Fruit fly (Drosophila melanogaster) whole organism, embryonic: ENCODE measurements around the gene CG11655.

ENCODE experiments used
- ATbp ChIP-seq: fragments of 200-800 bp; sonication (Bioruptor generic); optimal IDR thresholded peaks from 2 replicates; lab custom pipeline; 2017; ENCODE audit warnings: missing biosample characterization, mild to moderate bottlenecking, missing genetic modification characterization, missing genetic modification reagents
- Asciz ChIP-seq: fragments of 200-800 bp; sonication (Bioruptor generic); optimal IDR thresholded peaks from 2 replicates; lab custom pipeline; 2017; ENCODE audit warnings: missing biosample characterization, mild to moderate bottlenecking, missing genetic modification characterization, missing genetic modification reagents
- BEAF-32 ChIP-seq: fragments of 200-800 bp; sonication (Bioruptor generic); optimal IDR thresholded peaks from 3 replicates; lab custom pipeline; 2017; ENCODE audit warnings: missing biosample characterization, missing genetic modification characterization, mild to moderate bottlenecking, moderate library complexity, missing genetic modification reagents
- CG10147 ChIP-seq: fragments of 200-800 bp; sonication (Bioruptor generic); optimal IDR thresholded peaks from 2 replicates; lab custom pipeline; 2019; ENCODE audit warnings: missing biosample characterization, mild to moderate bottlenecking, missing genetic modification characterization, moderate library complexity
- CG10543 ChIP-seq: fragments of 200-800 bp; sonication (Bioruptor generic); optimal IDR thresholded peaks from 3 replicates; lab custom pipeline; 2017; ENCODE audit warnings: missing biosample characterization, mild to moderate bottlenecking, missing genetic modification characterization, moderate library complexity
- CG10565 ChIP-seq: fragments of 200-800 bp; sonication (Bioruptor generic); optimal IDR thresholded peaks from 3 replicates; lab custom pipeline; 2016; ENCODE audit warnings: missing biosample characterization, mild to moderate bottlenecking, missing genetic modification characterization
- CG10959 ChIP-seq: fragments of 200-800 bp; sonication (Bioruptor generic); IDR thresholded peaks from 2 replicates; pipeline ENCODE4 v1.3.6; 2022; ENCODE audit warnings: missing biosample characterization, missing genetic modification characterization
- CG11504 ChIP-seq: fragments of 200-800 bp; sonication (Bioruptor generic); optimal IDR thresholded peaks from 3 replicates; lab custom pipeline; 2019; ENCODE audit warnings: missing biosample characterization, mild to moderate bottlenecking, missing genetic modification characterization, moderate library complexity
- CG12744 ChIP-seq: fragments of 200-800 bp; sonication (Bioruptor generic); optimal IDR thresholded peaks from 2 replicates; lab custom pipeline; 2016; ENCODE audit warnings: missing biosample characterization, missing genetic modification characterization
- CG14441 ChIP-seq: fragments of 200-800 bp; sonication (Bioruptor generic); IDR thresholded peaks from 2 replicates; pipeline ENCODE4 v1.3.6; 2022; ENCODE audit warnings: missing biosample characterization, missing genetic modification characterization
- CG14667 ChIP-seq: fragments of 200-800 bp; sonication (Bioruptor generic); IDR thresholded peaks from 2 replicates; pipeline ENCODE4 v1.3.6; 2022; ENCODE audit warnings: missing biosample characterization, missing genetic modification characterization
- CG15269 ChIP-seq: fragments of 200-800 bp; sonication (Bioruptor generic); optimal IDR thresholded peaks from 2 replicates; lab custom pipeline; 2018; ENCODE audit warnings: missing biosample characterization, mild to moderate bottlenecking, missing genetic modification characterization, moderate library complexity
- CG15479 ChIP-seq: fragments of 200-800 bp; sonication (Bioruptor generic); optimal IDR thresholded peaks from 3 replicates; lab custom pipeline; 2019; ENCODE audit warnings: missing biosample characterization, mild to moderate bottlenecking, missing genetic modification characterization, moderate library complexity
- CG17612 ChIP-seq: fragments of 200-800 bp; sonication (Bioruptor generic); IDR thresholded peaks from 2 replicates; pipeline ENCODE4 v1.3.6; 2022; ENCODE audit warnings: missing biosample characterization, missing genetic modification characterization
- CG2116 ChIP-seq: fragments of 200-800 bp; sonication (Bioruptor generic); optimal IDR thresholded peaks from 3 replicates; lab custom pipeline; 2018; ENCODE audit warnings: missing biosample characterization, mild to moderate bottlenecking, missing genetic modification characterization
- CG2199 ChIP-seq: fragments of 200-800 bp; sonication (Bioruptor generic); IDR thresholded peaks from 3 replicates; pipeline ENCODE4 v1.3.6; 2022; ENCODE audit warnings: missing biosample characterization, missing genetic modification characterization
- CG2875 ChIP-seq: fragments of 200-800 bp; sonication (Bioruptor generic); optimal IDR thresholded peaks from 2 replicates; lab custom pipeline; 2017; ENCODE audit warnings: missing biosample characterization, mild to moderate bottlenecking, missing genetic modification characterization, missing genetic modification reagents
- CG3163 ChIP-seq: fragments of 200-800 bp; sonication (Bioruptor generic); optimal IDR thresholded peaks from 3 replicates; lab custom pipeline; 2016; ENCODE audit warnings: missing biosample characterization, missing genetic modification characterization
- CG32767 ChIP-seq: fragments of 200-800 bp; sonication (Bioruptor generic); IDR thresholded peaks from 2 replicates; pipeline ENCODE4 v1.3.6; 2022; ENCODE audit warnings: missing biosample characterization, missing genetic modification characterization
- CG42726 ChIP-seq: fragments of 200-800 bp; sonication (Bioruptor generic); IDR thresholded peaks from 2 replicates; pipeline ENCODE4 v1.3.6; 2022; ENCODE audit warnings: missing biosample characterization, missing genetic modification characterization; ENCODE audit not compliant: partially characterized antibody
- CG6254 ChIP-seq: fragments of 200-800 bp; sonication (Bioruptor generic); optimal IDR thresholded peaks from 3 replicates; lab custom pipeline; 2017; ENCODE audit warnings: mild to moderate bottlenecking, missing biosample characterization, missing genetic modification reagents, missing genetic modification characterization
- CG6765 ChIP-seq: fragments of 200-800 bp; sonication (Bioruptor generic); optimal IDR thresholded peaks from 3 replicates; lab custom pipeline; 2017; ENCODE audit warnings: missing biosample characterization, mild to moderate bottlenecking, missing genetic modification characterization
- CG6813 ChIP-seq: fragments of 200-800 bp; sonication (Bioruptor generic); optimal IDR thresholded peaks from 2 replicates; lab custom pipeline; 2017; ENCODE audit warnings: missing biosample characterization, missing genetic modification characterization, mild to moderate bottlenecking, moderate library complexity, missing genetic modification reagents
- CG8359 ChIP-seq: fragments of 200-800 bp; sonication (Bioruptor generic); optimal IDR thresholded peaks from 2 replicates; lab custom pipeline; 2017; ENCODE audit warnings: missing biosample characterization, mild to moderate bottlenecking, missing genetic modification characterization, borderline replicate concordance
- CG9797 ChIP-seq: fragments of 200-800 bp; sonication (Bioruptor generic); optimal IDR thresholded peaks from 3 replicates; lab custom pipeline; 2018; ENCODE audit warnings: missing biosample characterization, mild to moderate bottlenecking, missing genetic modification characterization
- CTCF ChIP-seq: fragments of 200-800 bp; sonication (Bioruptor generic); optimal IDR thresholded peaks from 2 replicates; lab custom pipeline; 2017; ENCODE audit warnings: missing biosample characterization, mild to moderate bottlenecking, missing genetic modification characterization, moderate library complexity
- Dip2 ChIP-seq: fragments of 200-800 bp; sonication (Bioruptor generic); IDR thresholded peaks from 2 replicates; pipeline ENCODE4 v1.3.6; 2022; ENCODE audit warnings: missing biosample characterization, missing genetic modification characterization
- Drgx ChIP-seq: fragments of 200-800 bp; sonication (Bioruptor generic); IDR thresholded peaks from 2 replicates; pipeline ENCODE4 v1.3.6; 2022; ENCODE audit warnings: missing biosample characterization, missing genetic modification characterization
- MTF-1 ChIP-seq: fragments of 200-800 bp; sonication (Bioruptor generic); optimal IDR thresholded peaks from 2 replicates; lab custom pipeline; 2018; ENCODE audit warnings: missing biosample characterization, mild to moderate bottlenecking, missing genetic modification characterization, borderline replicate concordance
- Nf-YA ChIP-seq: fragments of 200-800 bp; sonication (Bioruptor generic); IDR thresholded peaks from 2 replicates; pipeline ENCODE4 v1.3.6; 2022; ENCODE audit warnings: missing biosample characterization, missing genetic modification characterization
- Vsx1 ChIP-seq: fragments of 200-800 bp; sonication (Bioruptor generic); optimal IDR thresholded peaks from 2 replicates; lab custom pipeline; 2017; ENCODE audit warnings: missing biosample characterization, mild to moderate bottlenecking, missing genetic modification characterization, missing genetic modification reagents
- aop ChIP-seq: fragments of 200-800 bp; sonication (Bioruptor generic); IDR thresholded peaks from 2 replicates; pipeline ENCODE4 v1.3.6; 2022; ENCODE audit warnings: missing biosample characterization, missing genetic modification characterization
- danr ChIP-seq: fragments of 200-800 bp; sonication (Bioruptor generic); IDR thresholded peaks from 2 replicates; pipeline ENCODE4 v1.3.6; 2022; ENCODE audit warnings: missing biosample characterization, missing genetic modification characterization
- en ChIP-seq: fragments of 200-800 bp; sonication (Bioruptor generic); optimal IDR thresholded peaks from 2 replicates; lab custom pipeline; 2016; ENCODE audit warnings: missing biosample characterization, missing genetic modification characterization
- eyg ChIP-seq: fragments of 200-800 bp; sonication (Bioruptor generic); optimal IDR thresholded peaks from 3 replicates; lab custom pipeline; 2016; ENCODE audit warnings: missing biosample characterization, missing genetic modification characterization
- fd64A ChIP-seq: fragments of 200-800 bp; sonication (Bioruptor generic); optimal IDR thresholded peaks from 3 replicates; lab custom pipeline; 2018; ENCODE audit warnings: missing biosample characterization, mild to moderate bottlenecking, missing genetic modification characterization
- gem ChIP-seq: fragments of 200-800 bp; sonication (Bioruptor generic); optimal IDR thresholded peaks from 2 replicates; lab custom pipeline; 2019; ENCODE audit warnings: missing biosample characterization, mild to moderate bottlenecking, missing genetic modification characterization, moderate library complexity
- grau ChIP-seq: fragments of 200-800 bp; optimal IDR thresholded peaks from 3 replicates; lab custom pipeline; 2019; ENCODE audit warnings: missing biosample characterization, mild to moderate bottlenecking, missing genetic modification characterization, moderate library complexity
- hb ChIP-seq: fragments of 200-800 bp; sonication (Bioruptor generic); IDR thresholded peaks from 3 replicates; pipeline ENCODE4 v1.3.6; 2022; ENCODE audit warnings: missing biosample characterization, missing genetic modification characterization; ENCODE audit not compliant: partially characterized antibody
- lov ChIP-seq, 2 experiments: fragments of 200-800 bp in 1 of 2; fragments of >200 bp in 1 of 2; sonication (Bioruptor generic) in 1 of 2; IDR thresholded peaks in 1 of 2; optimal IDR thresholded peaks in 1 of 2; 2 replicates in 1 of 2; 3 replicates in 1 of 2; pipeline versions ENCODE4 v1.3.6 to Lab custom; 2017 to 2022; ENCODE audit warnings: missing biosample characterization in 1 of 2, missing genetic modification characterization in 1 of 2
- prd ChIP-seq, 3 experiments: fragments of >200 bp in 2 of 3; fragments of 200-800 bp in 1 of 3; sonication (Bioruptor generic) in 1 of 3; optimal IDR thresholded peaks in 2 of 3; IDR thresholded peaks in 1 of 3; 2 replicates in 2 of 3; 3 replicates in 1 of 3; pipeline versions ENCODE4 v1.3.6 to Lab custom; 2017 to 2022; ENCODE audit warnings: missing biosample characterization in 1 of 3, missing genetic modification characterization in 1 of 3
- pros ChIP-seq: fragments of 200-800 bp; sonication (Bioruptor generic); optimal IDR thresholded peaks from 3 replicates; lab custom pipeline; 2019; ENCODE audit warnings: missing biosample characterization, mild to moderate bottlenecking, missing genetic modification characterization, moderate library complexity
- sens ChIP-seq: fragments of 200-800 bp; sonication (Bioruptor generic); peaks from one replicate; lab custom pipeline; 2016; ENCODE audit warnings: missing biosample characterization, missing genetic modification characterization
- sob ChIP-seq: fragments of 200-800 bp; sonication (Bioruptor generic); IDR thresholded peaks from 2 replicates; pipeline ENCODE4 v1.3.6; 2022; ENCODE audit warnings: missing biosample characterization, missing genetic modification characterization
- sqz ChIP-seq: fragments of 200-800 bp; sonication (Bioruptor generic); optimal IDR thresholded peaks from 3 replicates; lab custom pipeline; 2018; ENCODE audit warnings: missing biosample characterization, mild to moderate bottlenecking, missing genetic modification characterization
- stwl ChIP-seq: fragments of 200-800 bp; sonication (Bioruptor generic); optimal IDR thresholded peaks from 3 replicates; lab custom pipeline; 2018; ENCODE audit warnings: missing biosample characterization, mild to moderate bottlenecking, missing genetic modification characterization, moderate library complexity
- wek ChIP-seq: fragments of 200-800 bp; sonication (Bioruptor generic); optimal IDR thresholded peaks from 3 replicates; lab custom pipeline; 2018; ENCODE audit warnings: missing biosample characterization, mild to moderate bottlenecking, missing genetic modification characterization, moderate library complexity

CG11655 gene

dm6 chrX:15490519-15490918, 37.2 kb downstream of the CG11655 start (continued):
- TF ChIP-seq CG10543 (GFP tag; lab: Kevin White, UChicago) (no peak), stwl (tag; lab: Kevin White, UChicago) (peak; percentile 17), CG11504 (tag; lab: Kevin White, UChicago) (peak; percentile 57), CG6765 (GFP tag; lab: Kevin White, UChicago) (no peak), danr (GFP tag; lab: Robert Waterston, UW) (no peak), en (no peak), BEAF-32 (peak; percentile 2), Asciz (peak; percentile 2), ATbp (GFP tag; lab: Kevin White, UChicago) (peak; percentile 11), CG10959 (GFP tag; lab: Robert Waterston, UW) (no peak), CG2116 (GFP tag; lab: Kevin White, UChicago) (no peak), Dip2 (GFP tag; lab: Robert Waterston, UW) (peak; percentile 82), CG10565 (GFP tag; lab: Kevin White, UChicago) (no peak), fd64A (GFP tag; lab: Kevin White, UChicago) (peak; percentile 8), CG15479 (no peak), pros (GFP tag; lab: Kevin White, UChicago) (no peak), CTCF (GFP tag; lab: Kevin White, UChicago) (peak; percentile 90), CG10147 (GFP tag; lab: Kevin White, UChicago) (no peak), CG2875 (GFP tag; lab: Kevin White, UChicago) (no peak), Drgx (GFP tag; lab: Robert Waterston, UW) (no peak), CG2199 (GFP tag; lab: Robert Waterston, UW) (peak; percentile 34; the same call in 1 of the 3 replicates)

DNA sequence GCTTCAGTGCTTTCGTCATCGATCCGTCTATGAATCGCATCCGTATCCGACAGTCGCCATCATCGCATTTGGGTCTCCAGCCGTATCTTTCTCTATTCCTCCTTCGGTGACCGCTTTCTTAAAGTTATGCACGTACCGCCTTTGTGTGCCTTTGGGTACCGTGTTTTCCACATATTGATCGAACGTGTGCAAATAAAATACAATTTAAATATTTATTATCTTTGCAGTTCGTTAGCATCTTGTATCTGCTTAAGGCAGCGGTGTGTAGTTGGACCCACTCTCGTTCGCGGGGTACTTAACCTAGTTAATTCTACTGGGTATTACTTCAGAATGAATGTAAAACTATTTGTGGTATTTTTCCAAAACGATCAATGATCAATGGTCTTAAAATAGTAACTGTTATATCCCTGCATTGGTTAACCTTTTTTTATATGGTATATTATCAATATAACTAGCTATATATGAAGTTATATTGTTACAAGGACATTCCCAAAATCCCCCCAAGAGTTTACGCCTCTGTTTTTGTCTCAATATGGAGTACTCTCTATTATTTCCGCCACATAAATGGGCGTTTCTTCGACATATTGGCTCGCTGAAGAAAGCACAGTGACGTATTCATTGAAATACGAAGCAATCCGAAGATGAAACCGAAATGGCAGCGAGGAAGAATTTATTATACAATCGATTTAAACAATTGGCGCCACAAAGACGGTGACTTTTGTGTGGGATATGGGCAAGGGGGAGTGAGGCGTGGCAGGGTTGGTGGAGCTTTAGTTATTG, 42.5 kb downstream of the CG11655 start:
- no peak for TF ChIP-seq CG3163 (GFP tag; lab: Kevin White, UChicago)
- TF ChIP-seq CG9797 = no peak
- no peak for TF ChIP-seq sob (GFP tag; lab: Robert Waterston, UW)
- TF ChIP-seq gem (tag; lab: Kevin White, UChicago) = peak; percentile 7
- no peak for TF ChIP-seq prd (optimal IDR thresholded peaks at IDR 0.05; lab: Kevin White, UChicago)
- no peak for TF ChIP-seq prd (GFP tag; IDR thresholded peaks at IDR 0.05; lab: Robert Waterston, UW)
- TF ChIP-seq CG6254 (GFP tag; lab: Kevin White, UChicago) = no peak
- no peak for TF ChIP-seq grau (tag; lab: Kevin White, UChicago)
- TF ChIP-seq Nf-YA (GFP tag; lab: Robert Waterston, UW) = no peak
- TF ChIP-seq MTF-1 (GFP tag; lab: Kevin White, UChicago) = no peak
- no peak for TF ChIP-seq CG8359 (GFP tag; lab: Kevin White, UChicago)
- TF ChIP-seq wek (GFP tag; lab: Kevin White, UChicago) = peak; percentile 4
- no peak for TF ChIP-seq CG14441 (GFP tag; lab: Robert Waterston, UW)
- no peak for TF ChIP-seq CG15269 (tag; lab: Kevin White, UChicago)
- TF ChIP-seq hb (GFP tag; lab: Robert Waterston, UW) = no peak
- TF ChIP-seq sens (GFP tag; lab: Kevin White, UChicago) = peak; percentile 50
- TF ChIP-seq aop (GFP tag; lab: Robert Waterston, UW) = no peak
- TF ChIP-seq CG32767 (GFP tag; lab: Robert Waterston, UW) = no peak
- no peak for TF ChIP-seq CG14667 (GFP tag; lab: Robert Waterston, UW)
- TF ChIP-seq CG2875 (GFP tag; lab: Kevin White, UChicago) = no peak
- no peak for TF ChIP-seq CG10565 (GFP tag; lab: Kevin White, UChicago)
- TF ChIP-seq Asciz = peak; percentile 46
- TF ChIP-seq CG6813 (GFP tag; lab: Kevin White, UChicago) = peak; percentile 4
- TF ChIP-seq ATbp (GFP tag; lab: Kevin White, UChicago) = peak; percentile 36
- TF ChIP-seq lov (optimal IDR thresholded peaks at IDR 0.05; lab: Kevin White, UChicago) = no peak
- no peak for TF ChIP-seq lov (GFP tag; IDR thresholded peaks at IDR 0.05; lab: Robert Waterston, UW)
- peak; percentile 4 for TF ChIP-seq sqz
- TF ChIP-seq CG17612 (GFP tag; lab: Robert Waterston, UW) = no peak
- no peak for TF ChIP-seq CG12744 (GFP tag; lab: Kevin White, UChicago)
- TF ChIP-seq CG42726 (GFP tag; lab: Robert Waterston, UW) = no peak
- TF ChIP-seq eyg (GFP tag; lab: Kevin White, UChicago) = no peak
- peak; percentile 13 for TF ChIP-seq Vsx1 (GFP tag; lab: Kevin White, UChicago)
